Fruit fly (Drosophila melanogaster) whole organism, embryonic: ENCODE data around the gene CG33986.

Experiments used
- Bgb ChIP-seq: fragments of 200-800 bp; sonication (Bioruptor generic); IDR thresholded peaks from 2 replicates; pipeline ENCODE4 v1.3.6; 2022; ENCODE audit warnings: missing biosample characterization, missing genetic modification characterization; ENCODE audit not compliant: partially characterized antibody
- BtbVII ChIP-seq: fragments of 200-800 bp; sonication (Bioruptor generic); optimal IDR thresholded peaks from 3 replicates; lab custom pipeline; 2017; ENCODE audit warnings: missing biosample characterization, mild to moderate bottlenecking, missing genetic modification characterization
- CG10431 ChIP-seq: fragments of 200-800 bp; sonication (Bioruptor generic); optimal IDR thresholded peaks from 3 replicates; lab custom pipeline; 2018; ENCODE audit warnings: missing biosample characterization, mild to moderate bottlenecking, missing genetic modification characterization
- CG10462 ChIP-seq: fragments of 200-800 bp; sonication (Bioruptor generic); optimal IDR thresholded peaks from 2 replicates; lab custom pipeline; 2016; ENCODE audit warnings: missing biosample characterization, missing genetic modification characterization
- CG10543 ChIP-seq: fragments of 200-800 bp; sonication (Bioruptor generic); optimal IDR thresholded peaks from 3 replicates; lab custom pipeline; 2017; ENCODE audit warnings: missing biosample characterization, mild to moderate bottlenecking, missing genetic modification characterization, moderate library complexity
- CG10654 ChIP-seq: fragments of 200-800 bp; sonication (Bioruptor generic); optimal IDR thresholded peaks from 2 replicates; lab custom pipeline; 2016; ENCODE audit warnings: missing biosample characterization, missing genetic modification characterization
- CG11398 ChIP-seq: fragments of 200-800 bp; sonication (Bioruptor generic); optimal IDR thresholded peaks from 2 replicates; lab custom pipeline; 2016; ENCODE audit warnings: missing biosample characterization, missing genetic modification characterization
- CG12236 ChIP-seq: fragments of 200-800 bp; sonication (Bioruptor generic); optimal IDR thresholded peaks from 2 replicates; lab custom pipeline; 2016; ENCODE audit warnings: missing biosample characterization, missing genetic modification characterization
- CG13775 ChIP-seq: fragments of 200-800 bp; sonication (Bioruptor generic); optimal IDR thresholded peaks from 3 replicates; lab custom pipeline; 2017; ENCODE audit warnings: missing biosample characterization, mild to moderate bottlenecking, missing genetic modification characterization
- CG14710 ChIP-seq: fragments of 200-800 bp; sonication (Bioruptor generic); optimal IDR thresholded peaks from 3 replicates; lab custom pipeline; 2019; ENCODE audit warnings: missing biosample characterization, mild to moderate bottlenecking, missing genetic modification characterization, moderate library complexity
- CG16813 ChIP-seq: fragments of 200-800 bp; sonication (Bioruptor generic); IDR thresholded peaks from 3 replicates; pipeline ENCODE4 v1.3.6; 2022; ENCODE audit warnings: missing biosample characterization, missing genetic modification characterization; ENCODE audit not compliant: partially characterized antibody
- CG17912 ChIP-seq: fragments of 200-800 bp; sonication (Bioruptor generic); optimal IDR thresholded peaks from 2 replicates; lab custom pipeline; 2018; ENCODE audit warnings: missing biosample characterization, mild to moderate bottlenecking, missing genetic modification characterization
- CG2116 ChIP-seq: fragments of 200-800 bp; sonication (Bioruptor generic); optimal IDR thresholded peaks from 3 replicates; lab custom pipeline; 2018; ENCODE audit warnings: missing biosample characterization, mild to moderate bottlenecking, missing genetic modification characterization
- CG2889 ChIP-seq: fragments of 200-800 bp; sonication (Bioruptor generic); IDR thresholded peaks from 3 replicates; pipeline ENCODE4 v1.3.6; 2022; ENCODE audit warnings: missing biosample characterization, missing genetic modification characterization
- CG31224 ChIP-seq: fragments of 200-800 bp; sonication (Bioruptor generic); IDR thresholded peaks from 2 replicates; pipeline ENCODE4 v1.3.6; 2022; ENCODE audit warnings: missing biosample characterization, missing genetic modification characterization
- CG31441 ChIP-seq: fragments of 200-800 bp; sonication (Bioruptor generic); IDR thresholded peaks from 2 replicates; pipeline ENCODE4 v1.3.6; 2022; ENCODE audit warnings: missing biosample characterization, missing genetic modification characterization
- CG3163 ChIP-seq: fragments of 200-800 bp; sonication (Bioruptor generic); optimal IDR thresholded peaks from 3 replicates; lab custom pipeline; 2016; ENCODE audit warnings: missing biosample characterization, missing genetic modification characterization
- CG4282 ChIP-seq: fragments of 200-800 bp; sonication (Bioruptor generic); optimal IDR thresholded peaks from 2 replicates; lab custom pipeline; 2016; ENCODE audit warnings: missing biosample characterization, missing genetic modification characterization
- CG4854 ChIP-seq: fragments of 200-800 bp; sonication (Bioruptor generic); optimal IDR thresholded peaks from 2 replicates; lab custom pipeline; 2016; ENCODE audit warnings: missing biosample characterization, missing genetic modification characterization, inconsistent platforms
- CG9609 ChIP-seq: fragments of 200-800 bp; sonication (Bioruptor generic); optimal IDR thresholded peaks from 3 replicates; lab custom pipeline; 2016; ENCODE audit warnings: missing biosample characterization, missing genetic modification characterization
- Chrac-16 ChIP-seq: fragments of 200-800 bp; sonication (Bioruptor generic); optimal IDR thresholded peaks from 3 replicates; lab custom pipeline; 2016; ENCODE audit warnings: missing biosample characterization, missing genetic modification characterization
- Deaf1 ChIP-seq: fragments of 200-800 bp; optimal IDR thresholded peaks from 3 replicates; lab custom pipeline; 2019; ENCODE audit warnings: missing biosample characterization, mild to moderate bottlenecking, missing genetic modification characterization, moderate library complexity
- Dek ChIP-seq: fragments of 200-800 bp; sonication (Bioruptor generic); optimal IDR thresholded peaks from 3 replicates; lab custom pipeline; 2019; ENCODE audit warnings: missing biosample characterization, mild to moderate bottlenecking, missing genetic modification characterization, moderate library complexity
- Dp ChIP-seq: fragments of 200-800 bp; sonication (Bioruptor generic); optimal IDR thresholded peaks from 2 replicates; lab custom pipeline; 2018; ENCODE audit warnings: missing biosample characterization, mild to moderate bottlenecking, missing genetic modification characterization, moderate library complexity
- H15 ChIP-seq: fragments of 200-800 bp; sonication (Bioruptor generic); IDR thresholded peaks from 3 replicates; pipeline ENCODE4 v1.3.6; 2022; ENCODE audit warnings: missing biosample characterization, missing genetic modification characterization
- H2.0 ChIP-seq: fragments of 200-800 bp; sonication (Bioruptor generic); IDR thresholded peaks from 2 replicates; pipeline ENCODE4 v1.3.6; 2022; ENCODE audit warnings: missing biosample characterization, missing genetic modification characterization
- HLH3B ChIP-seq: fragments of 200-800 bp; sonication (Bioruptor generic); IDR thresholded peaks from 2 replicates; pipeline ENCODE4 v1.3.6; 2022; ENCODE audit warnings: missing biosample characterization, missing genetic modification characterization
- HLHmδ ChIP-seq: fragments of 200-800 bp; sonication (Bioruptor generic); optimal IDR thresholded peaks from 2 replicates; lab custom pipeline; 2018; ENCODE audit warnings: missing biosample characterization, mild to moderate bottlenecking, missing genetic modification characterization, moderate library complexity
- Kr ChIP-seq: fragments of 200-800 bp; sonication (Bioruptor generic); optimal IDR thresholded peaks from 2 replicates; lab custom pipeline; 2017; ENCODE audit warnings: missing biosample characterization, mild to moderate bottlenecking, missing genetic modification characterization
- Mes4 ChIP-seq: fragments of 200-800 bp; sonication (Bioruptor generic); optimal IDR thresholded peaks from 2 replicates; lab custom pipeline; 2016; ENCODE audit warnings: missing biosample characterization, missing genetic modification characterization
- Mrtf ChIP-seq: fragments of 200-800 bp; sonication (Bioruptor generic); IDR thresholded peaks from 3 replicates; pipeline ENCODE4 v1.3.6; 2022; ENCODE audit warnings: missing biosample characterization, missing genetic modification characterization
- PHDP ChIP-seq: fragments of 200-800 bp; sonication (Bioruptor generic); optimal IDR thresholded peaks from 3 replicates; lab custom pipeline; 2018; ENCODE audit warnings: missing biosample characterization, mild to moderate bottlenecking, missing genetic modification characterization, moderate library complexity
- Poxn ChIP-seq: fragments of 200-800 bp; sonication (Bioruptor generic); IDR thresholded peaks from 2 replicates; pipeline ENCODE4 v1.3.6; 2022; ENCODE audit warnings: missing biosample characterization, missing genetic modification characterization
- Rfx ChIP-seq: fragments of 200-800 bp; sonication (Bioruptor generic); IDR thresholded peaks from 2 replicates; pipeline ENCODE4 v1.3.6; 2022; ENCODE audit warnings: missing biosample characterization, missing genetic modification characterization
- Vsx1 ChIP-seq: fragments of 200-800 bp; sonication (Bioruptor generic); optimal IDR thresholded peaks from 2 replicates; lab custom pipeline; 2017; ENCODE audit warnings: missing biosample characterization, mild to moderate bottlenecking, missing genetic modification characterization, missing genetic modification reagents
- amos ChIP-seq: fragments of 200-800 bp; sonication (Bioruptor generic); IDR thresholded peaks from 2 replicates; pipeline ENCODE4 v1.3.6; 2022; ENCODE audit warnings: missing biosample characterization, missing genetic modification characterization; ENCODE audit not compliant: partially characterized antibody
- bsh ChIP-seq, 2 experiments: fragments of 200-800 bp; sonication (Bioruptor generic); optimal IDR thresholded peaks; 2 replicates each; lab custom pipeline; 2017 to 2018; ENCODE audit warnings: mild to moderate bottlenecking in 2 of 2, missing biosample characterization in 2 of 2, missing genetic modification characterization in 2 of 2, moderate library complexity in 1 of 2
- dan ChIP-seq: fragments of 200-800 bp; sonication (Bioruptor generic); IDR thresholded peaks from 2 replicates; pipeline ENCODE4 v1.3.6; 2022; ENCODE audit warnings: missing biosample characterization, missing genetic modification characterization
- fd96Cb ChIP-seq: fragments of 200-800 bp; sonication (Bioruptor generic); optimal IDR thresholded peaks from 2 replicates; lab custom pipeline; 2018; ENCODE audit warnings: missing biosample characterization, mild to moderate bottlenecking, missing genetic modification characterization, moderate library complexity
- fru ChIP-seq: fragments of >200 bp; optimal IDR thresholded peaks from 2 replicates; lab custom pipeline; 2017
- hb ChIP-seq: fragments of 200-800 bp; sonication (Bioruptor generic); IDR thresholded peaks from 3 replicates; pipeline ENCODE4 v1.3.6; 2022; ENCODE audit warnings: missing biosample characterization, missing genetic modification characterization; ENCODE audit not compliant: partially characterized antibody
- oc ChIP-seq: fragments of 200-800 bp; sonication (Bioruptor generic); optimal IDR thresholded peaks from 2 replicates; lab custom pipeline; 2018; ENCODE audit warnings: missing biosample characterization, mild to moderate bottlenecking, missing genetic modification characterization, moderate library complexity
- odd ChIP-seq: fragments of 200-800 bp; sonication (Bioruptor generic); optimal IDR thresholded peaks from 2 replicates; lab custom pipeline; 2017; ENCODE audit warnings: missing biosample characterization, mild to moderate bottlenecking, missing genetic modification characterization
- otp ChIP-seq: fragments of 200-800 bp; sonication (Bioruptor generic); IDR thresholded peaks from 3 replicates; pipeline ENCODE4, ENCODE4 v1.3.6; 2022; ENCODE audit warnings: missing biosample characterization, missing genetic modification characterization
- pfk ChIP-seq: fragments of 200-800 bp; sonication (Bioruptor generic); optimal IDR thresholded peaks from 2 replicates; lab custom pipeline; 2018; ENCODE audit warnings: missing biosample characterization, mild to moderate bottlenecking, missing genetic modification characterization, moderate library complexity
- sens-2 ChIP-seq: fragments of 200-800 bp; sonication (Bioruptor generic); IDR thresholded peaks from 2 replicates; pipeline ENCODE4 v1.3.6; 2022; ENCODE audit warnings: missing biosample characterization, missing genetic modification characterization
- seq ChIP-seq: fragments of 200-800 bp; sonication (Bioruptor generic); IDR thresholded peaks from 2 replicates; pipeline ENCODE4 v1.3.6; 2022; ENCODE audit warnings: missing biosample characterization, missing genetic modification characterization
- slou ChIP-seq: fragments of 200-800 bp; sonication (Bioruptor generic); optimal IDR thresholded peaks from 3 replicates; lab custom pipeline; 2016; ENCODE audit warnings: missing biosample characterization, missing genetic modification characterization
- sna ChIP-seq: fragments of 200-800 bp; sonication (Bioruptor generic); IDR thresholded peaks from 2 replicates; pipeline ENCODE4 v1.3.6; 2022; ENCODE audit warnings: missing biosample characterization, missing genetic modification characterization; ENCODE audit not compliant: partially characterized antibody
- ttk ChIP-seq: fragments of 200-800 bp; sonication (Bioruptor generic); IDR thresholded peaks from 2 replicates; pipeline ENCODE4 v2.1.2; 2022; ENCODE audit warnings: missing biosample characterization, missing genetic modification characterization

CG33986 gene

DNA sequence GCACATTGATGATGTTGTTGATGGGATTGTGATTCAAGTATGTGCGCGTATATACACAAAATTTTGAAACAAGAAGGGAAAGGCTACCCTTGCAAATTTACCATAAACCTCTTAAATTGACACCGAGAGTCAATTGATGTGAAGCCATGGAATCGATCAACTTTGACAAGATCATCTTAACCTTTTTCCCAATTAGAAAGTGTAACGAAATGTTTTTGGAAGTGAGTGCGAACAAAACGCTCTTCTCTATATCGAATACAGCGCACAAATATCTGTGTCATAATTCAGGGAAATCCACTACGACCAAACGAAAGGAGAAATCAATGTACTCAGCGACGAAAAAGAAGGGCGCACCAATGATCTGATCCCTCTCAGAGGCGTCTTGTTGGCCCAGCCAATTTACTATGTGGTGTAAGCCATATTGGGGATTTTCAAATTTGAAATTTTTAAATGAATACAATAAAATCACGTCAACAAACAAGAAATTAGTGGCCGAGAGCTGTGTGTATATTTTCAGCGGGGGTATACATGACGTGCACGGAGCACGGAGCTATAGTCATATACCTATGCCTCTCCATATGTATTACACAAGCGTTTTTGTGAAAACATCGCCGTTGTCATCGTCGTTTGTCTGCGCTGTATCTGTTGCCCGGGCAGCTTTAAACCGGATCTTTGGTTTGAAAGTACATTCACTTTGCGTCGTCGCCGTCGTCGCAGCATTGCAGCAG lies 8.5 kb upstream of the CG33986 start (continued):
- TF ChIP-seq Vsx1 (no peak), fru (lab: Kevin White, UChicago) (no peak), CG4282 (GFP tag; lab: Kevin White, UChicago) (no peak), seq (GFP tag; lab: Robert Waterston, UW) (no peak), CG13775 (no peak), CG31224 (GFP tag; lab: Robert Waterston, UW) (no peak), CG3163 (peak; percentile 16), BtbVII (GFP tag; lab: Kevin White, UChicago) (no peak), CG10543 (no peak), amos (GFP tag; lab: Robert Waterston, UW) (no peak), hb (GFP tag; lab: Robert Waterston, UW) (no peak), Chrac-16 (GFP tag; lab: Kevin White, UChicago) (peak; percentile 30), H15 (GFP tag; lab: Robert Waterston, UW) (no peak), sna (GFP tag; lab: Robert Waterston, UW) (no peak), bsh (GFP tag; optimal IDR thresholded peaks at IDR 0.05; lab: Kevin White, UChicago) (peak; percentile 40 to 59), CG31441 (GFP tag; lab: Robert Waterston, UW) (no peak), Rfx (GFP tag; lab: Robert Waterston, UW) (peak; percentile 43), oc (tag; lab: Kevin White, UChicago) (peak; percentile 66), Dek (tag; lab: Kevin White, UChicago) (no peak), Mes4 (GFP tag; lab: Kevin White, UChicago) (no peak), CG2889 (no peak), otp (GFP tag; lab: Robert Waterston, UW) (no peak), slou (GFP tag; lab: Kevin White, UChicago) (no peak), Kr (GFP tag; lab: Kevin White, UChicago) (no peak), CG12236 (GFP tag; lab: Kevin White, UChicago) (peak; percentile 35), CG10431 (GFP tag; lab: Kevin White, UChicago) (peak; percentile 74), Deaf1 (no peak), CG4854 (no peak), CG10462 (GFP tag; lab: Kevin White, UChicago) (no peak), pfk (GFP tag; lab: Kevin White, UChicago) (no peak), CG14710 (no peak), Mrtf (GFP tag; lab: Robert Waterston, UW) (no peak), dan (GFP tag; lab: Robert Waterston, UW) (no peak), CG9609 (no peak), Poxn (GFP tag; lab: Robert Waterston, UW) (no peak), HLHmδ (GFP tag; lab: Kevin White, UChicago) (no peak), CG16813 (GFP tag; lab: Robert Waterston, UW) (no peak), CG10654 (GFP tag; lab: Kevin White, UChicago) (no peak), Dp (no peak), Bgb (GFP tag; lab: Robert Waterston, UW) (no peak), ttk (GFP tag; lab: Robert Waterston, UW) (peak; percentile 53), fd96Cb (tag; lab: Kevin White, UChicago) (peak; percentile 47), H2.0 (GFP tag; lab: Robert Waterston, UW) (peak; percentile 46; the same call in 1 of the 2 replicates), odd (no peak), PHDP (tag; lab: Kevin White, UChicago) (peak; percentile 33), CG17912 (no peak), sens-2 (peak; percentile 40; the same call in 1 of the 2 replicates), HLH3B (GFP tag; lab: Robert Waterston, UW) (peak; percentile 57), CG11398 (GFP tag; lab: Kevin White, UChicago) (no peak), CG2116 (no peak)
